Worm (Caenorhabditis elegans) whole organism, L2 larva: Measurements from ENCODE around the gene H25K10.4.

Experiments
- C34F6.9 ChIP-seq: fragments of 150-350 bp; optimal IDR thresholded peaks from 2 replicates; lab custom pipeline; 2014; ENCODE audit warnings: missing biosample characterization, missing genetic modification characterization
- R02D3.7 ChIP-seq: fragments of 150-350 bp; optimal IDR thresholded peaks from 2 replicates; lab custom pipeline; 2014; ENCODE audit warnings: missing biosample characterization, missing genetic modification characterization
- Y55F3AM.14 ChIP-seq: fragments of 200-800 bp; sonication (Bioruptor generic); optimal IDR thresholded peaks from 2 replicates; lab custom pipeline; 2018; ENCODE audit warnings: mild to moderate bottlenecking, missing genetic modification characterization, missing compliant biosample characterization
- ZK546.5 ChIP-seq: sonication (generic microtip); optimal IDR thresholded peaks from 2 replicates; lab custom pipeline; 2017; ENCODE audit warnings: missing biosample characterization, missing genetic modification characterization
- aly-2 ChIP-seq: fragments of 150-350 bp; optimal IDR thresholded peaks from 2 replicates; lab custom pipeline; 2014; ENCODE audit warnings: missing biosample characterization, missing genetic modification characterization
- ama-1 ChIP-seq: fragments of 150-350 bp; optimal IDR thresholded peaks from 2 replicates; lab custom pipeline; 2018; ENCODE audit warnings: inconsistent platforms
- blmp-1 ChIP-seq: sonication (generic microtip); optimal IDR thresholded peaks from 2 replicates; lab custom pipeline; 2017; ENCODE audit warnings: missing genetic modification characterization, mild to moderate bottlenecking, missing compliant biosample characterization, antibody characterized with exemption, moderate library complexity; ENCODE audit not compliant: insufficient read depth
- ceh-16 ChIP-seq: fragments of 150-350 bp; optimal IDR thresholded peaks from 2 replicates; lab custom pipeline; 2014; ENCODE audit warnings: missing biosample characterization, missing genetic modification characterization
- ceh-82 ChIP-seq: fragments of 150-350 bp; optimal IDR thresholded peaks from 2 replicates; lab custom pipeline; 2014; ENCODE audit warnings: missing biosample characterization, missing genetic modification characterization
- crh-2 ChIP-seq: sonication (generic microtip); optimal IDR thresholded peaks from 2 replicates; lab custom pipeline; 2017; ENCODE audit warnings: missing biosample characterization, missing genetic modification characterization
- dmd-4 ChIP-seq: sonication (generic microtip); optimal IDR thresholded peaks from 2 replicates; lab custom pipeline; 2017; ENCODE audit warnings: missing biosample characterization, missing genetic modification characterization
- egl-27 ChIP-seq: sonication (generic microtip); optimal IDR thresholded peaks from 3 replicates; lab custom pipeline; 2017; ENCODE audit warnings: missing biosample characterization, missing genetic modification reagents, missing genetic modification characterization
- elt-1 ChIP-seq: fragments of 150-350 bp; optimal IDR thresholded peaks from 2 replicates; lab custom pipeline; 2014; ENCODE audit warnings: missing biosample characterization, missing genetic modification characterization
- elt-3 ChIP-seq: sonication (generic microtip); optimal IDR thresholded peaks from 2 replicates; lab custom pipeline; 2017; ENCODE audit warnings: missing biosample characterization, missing genetic modification characterization
- lin-39 ChIP-seq: fragments of 150-350 bp; optimal IDR thresholded peaks from 2 replicates; lab custom pipeline; 2014; ENCODE audit warnings: missing biosample characterization, missing genetic modification reagents, missing genetic modification characterization
- lsy-2 ChIP-seq, 2 experiments: fragments of 150-350 bp in 1 of 2; sonication (generic microtip) in 1 of 2; optimal IDR thresholded peaks; 2 replicates each; lab custom pipeline; 2014 to 2017; ENCODE audit warnings: missing biosample characterization in 2 of 2, missing genetic modification characterization in 2 of 2
- mab-5 ChIP-seq: fragments of 150-350 bp; optimal IDR thresholded peaks from 2 replicates; lab custom pipeline; 2014; ENCODE audit warnings: missing biosample characterization, missing genetic modification characterization
- mbf-1 ChIP-seq: sonication (generic microtip); optimal IDR thresholded peaks from 2 replicates; lab custom pipeline; 2017; ENCODE audit warnings: missing biosample characterization, missing genetic modification characterization
- mdl-1 ChIP-seq, 2 experiments: fragments of 150-350 bp in 1 of 2; sonication (generic microtip) in 1 of 2; optimal IDR thresholded peaks; 2 replicates each; lab custom pipeline; 2017; ENCODE audit warnings: missing biosample characterization in 2 of 2, missing genetic modification characterization in 2 of 2
- nhr-10 ChIP-seq: sonication (generic microtip); optimal IDR thresholded peaks from 2 replicates; lab custom pipeline; 2017; ENCODE audit warnings: missing biosample characterization, missing genetic modification characterization
- nhr-11 ChIP-seq: fragments of 150-350 bp; optimal IDR thresholded peaks from 2 replicates; lab custom pipeline; 2014; ENCODE audit warnings: missing biosample characterization, missing genetic modification characterization
- nhr-12 ChIP-seq: fragments of 150-350 bp; optimal IDR thresholded peaks from 2 replicates; lab custom pipeline; 2014; ENCODE audit warnings: missing biosample characterization, missing genetic modification characterization
- nhr-23 ChIP-seq: fragments of 150-350 bp; optimal IDR thresholded peaks from 2 replicates; lab custom pipeline; 2014; ENCODE audit warnings: missing biosample characterization, missing genetic modification reagents, missing genetic modification characterization
- nhr-237 ChIP-seq: fragments of 150-350 bp; optimal IDR thresholded peaks from 2 replicates; lab custom pipeline; 2014; ENCODE audit warnings: missing biosample characterization, missing genetic modification characterization
- nhr-6 ChIP-seq: fragments of 150-350 bp; optimal IDR thresholded peaks from 2 replicates; lab custom pipeline; 2014; ENCODE audit warnings: missing biosample characterization, missing genetic modification characterization
- nhr-77 ChIP-seq: fragments of 150-350 bp; optimal IDR thresholded peaks from 2 replicates; lab custom pipeline; 2014; ENCODE audit warnings: missing biosample characterization, missing genetic modification characterization
- peb-1 ChIP-seq: fragments of 150-350 bp; optimal IDR thresholded peaks from 2 replicates; lab custom pipeline; 2014; ENCODE audit warnings: missing biosample characterization, missing genetic modification characterization
- sem-4 ChIP-seq: fragments of 150-350 bp; optimal IDR thresholded peaks from 2 replicates; lab custom pipeline; 2014; ENCODE audit warnings: missing biosample characterization, missing genetic modification reagents, missing genetic modification characterization
- skn-1 ChIP-seq: sonication (generic microtip); optimal IDR thresholded peaks from 2 replicates; lab custom pipeline; 2017; ENCODE audit warnings: missing biosample characterization, missing genetic modification characterization
- sma-3 ChIP-seq: sonication (generic microtip); optimal IDR thresholded peaks from 2 replicates; lab custom pipeline; 2016; ENCODE audit warnings: missing genetic modification reagents, missing genetic modification characterization, missing compliant biosample characterization
- sma-9 ChIP-seq, 2 experiments: fragments of 150-350 bp in 1 of 2; sonication (generic microtip) in 1 of 2; optimal IDR thresholded peaks; 2 replicates each; lab custom pipeline; 2014 to 2016; ENCODE audit warnings: missing genetic modification characterization in 2 of 2, mild to moderate bottlenecking in 1 of 2, missing biosample characterization in 1 of 2, missing compliant biosample characterization in 1 of 2, missing genetic modification reagents in 1 of 2, moderate library complexity in 1 of 2
- snpc-4 ChIP-seq: fragments of 150-350 bp; optimal IDR thresholded peaks from 2 replicates; lab custom pipeline; 2014; ENCODE audit warnings: missing biosample characterization, missing genetic modification characterization
- unc-39 ChIP-seq: fragments of 150-350 bp; optimal IDR thresholded peaks from 2 replicates; lab custom pipeline; 2014; ENCODE audit warnings: missing biosample characterization, missing genetic modification characterization
- unc-55 ChIP-seq: fragments of 150-350 bp; sonication (generic microtip); optimal IDR thresholded peaks from 3 replicates; lab custom pipeline; 2014; ENCODE audit warnings: missing biosample characterization, missing genetic modification reagents, missing genetic modification characterization
- zag-1 ChIP-seq: fragments of 150-350 bp; optimal IDR thresholded peaks from 2 replicates; lab custom pipeline; 2014; ENCODE audit warnings: missing biosample characterization, missing genetic modification characterization
- ztf-1 ChIP-seq: fragments of 200-800 bp; sonication (Bioruptor generic); conservative IDR thresholded peaks from 2 replicates; pipeline ENCODE4 v1.3.6; 2022; ENCODE audit warnings: missing genetic modification characterization, missing compliant biosample characterization
- ztf-11 ChIP-seq: sonication (generic microtip); optimal IDR thresholded peaks from 2 replicates; lab custom pipeline; 2017; ENCODE audit warnings: missing biosample characterization, missing genetic modification characterization

The H25K10.4 gene

ce11 chrIV:16221559-16221958 lies 4.3 kb upstream of the H25K10.4 start, which contains the start of gene srv-11:
srv-11 (minus strand) TSS chrIV:16221659.
- TF ChIP-seq blmp-1 (tag; lab: Kevin White, UChicago) (no peak), nhr-10 (tag; lab: Kevin White, UChicago) (no peak), nhr-12 (no peak), mbf-1 (tag; lab: Kevin White, UChicago) (no peak), nhr-23 (tag; lab: Kevin White, UChicago) (no peak), ceh-16 (tag; lab: Kevin White, UChicago) (no peak), lsy-2 (tag; optimal IDR thresholded peaks at IDR 0.05; lab: Kevin White, UChicago) (no peak), snpc-4 (tag; lab: Kevin White, UChicago) (no peak), lin-39 (tag; lab: Kevin White, UChicago) (no peak), egl-27 (tag; lab: Kevin White, UChicago) (no peak), unc-55 (GFP tag; lab: Kevin White, UChicago) (no peak), elt-3 (tag; lab: Kevin White, UChicago) (no peak), sma-3 (no peak), C34F6.9 (tag; lab: Kevin White, UChicago) (no peak), ceh-82 (tag; lab: Kevin White, UChicago) (no peak), elt-1 (tag; lab: Kevin White, UChicago) (no peak), sma-9 (GFP tag; optimal IDR thresholded peaks at IDR 0.05; lab: Kevin White, UChicago) (no peak), sma-9 (tag; optimal IDR thresholded peaks at IDR 0.05; lab: Kevin White, UChicago) (no peak), ztf-11 (tag; lab: Kevin White, UChicago) (no peak), sem-4 (tag; lab: Kevin White, UChicago) (no peak), mab-5 (tag; lab: Kevin White, UChicago) (no peak)
- TF ChIP-seq, all 48 proteins: peak for 0

ce11 chrIV:16230464-16230863 lies 4.6 kb downstream of the H25K10.4 start:
- no peak for TF ChIP-seq mab-5 (tag; lab: Kevin White, UChicago)
- no peak for TF ChIP-seq elt-1 (tag; lab: Kevin White, UChicago)
- TF ChIP-seq blmp-1 (tag; lab: Kevin White, UChicago) = no peak
- no peak for TF ChIP-seq ztf-11 (tag; lab: Kevin White, UChicago)
- no peak for TF ChIP-seq mdl-1 (tag; optimal IDR thresholded peaks at IDR 0.05; lab: Kevin White, UChicago)
- TF ChIP-seq nhr-6 (tag; lab: Kevin White, UChicago) = no peak
- no peak for TF ChIP-seq zag-1
- no peak for TF ChIP-seq nhr-77 (tag; lab: Kevin White, UChicago)
- TF ChIP-seq nhr-10 (tag; lab: Kevin White, UChicago) = no peak
- no peak for TF ChIP-seq peb-1 (tag; lab: Kevin White, UChicago)
- TF ChIP-seq ceh-82 (tag; lab: Kevin White, UChicago) = no peak
- TF ChIP-seq R02D3.7 = no peak
- no peak for TF ChIP-seq C34F6.9 (tag; lab: Kevin White, UChicago)
- TF ChIP-seq nhr-11 (tag; lab: Kevin White, UChicago) = no peak
- TF ChIP-seq lsy-2 (tag; optimal IDR thresholded peaks at IDR 0.05; lab: Kevin White, UChicago) = no peak
- TF ChIP-seq crh-2 (tag; lab: Kevin White, UChicago) = no peak

- TF ChIP-seq nhr-237 (tag; lab: Kevin White, UChicago) (no peak), unc-39 (tag; lab: Kevin White, UChicago) (no peak), nhr-6 (tag; lab: Kevin White, UChicago) (no peak), ama-1 (lab: Kevin White, UChicago) (no peak), crh-2 (tag; lab: Kevin White, UChicago) (no peak), mbf-1 (tag; lab: Kevin White, UChicago) (no peak), ZK546.5 (tag; lab: Kevin White, UChicago) (no peak), aly-2 (tag; lab: Kevin White, UChicago) (no peak), dmd-4 (tag; lab: Kevin White, UChicago) (no peak), skn-1 (no peak), nhr-11 (tag; lab: Kevin White, UChicago) (no peak), egl-27 (tag; lab: Kevin White, UChicago) (no peak), mab-5 (tag; lab: Kevin White, UChicago) (no peak), ztf-1 (GFP tag; lab: Robert Waterston, UW) (no peak), ceh-16 (tag; lab: Kevin White, UChicago) (no peak), unc-55 (GFP tag; lab: Kevin White, UChicago) (no peak), ztf-11 (tag; lab: Kevin White, UChicago) (no peak), Y55F3AM.14 (no peak), ceh-82 (tag; lab: Kevin White, UChicago) (no peak)
Measured at ce11 chrIV:16233028-16233427, 7.2 kb downstream of the H25K10.4 start, which contains the start of the genes hpa-1 and irld-39. hpa-1 (minus strand) TSS chrIV:16233128. irld-39 (plus strand) TSS chrIV:16233148.
